Worm (Caenorhabditis elegans): ENCODE data around the gene Y55F3BR.1.

DNA sequence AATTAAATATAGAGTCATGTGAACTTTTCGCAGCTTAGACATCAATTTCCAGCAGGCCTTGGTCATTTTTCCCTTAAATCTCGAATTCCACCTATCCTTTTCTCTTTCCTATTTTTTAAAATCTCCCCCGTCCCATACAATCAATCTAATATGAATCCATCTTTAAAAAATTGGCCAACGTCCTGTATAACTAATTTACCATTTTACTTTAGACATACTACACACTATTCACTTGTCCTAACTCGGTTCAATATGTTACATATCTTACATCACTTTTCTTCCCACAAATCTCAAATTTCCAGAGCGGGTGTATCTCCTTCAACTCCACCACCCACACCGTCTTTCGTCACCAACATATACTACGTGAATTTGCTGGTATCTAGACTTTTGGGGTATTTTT lies 29.4 kb upstream of the Y55F3BR.1 start, which contains the start of gene lgc-33:
- TF ChIP-seq ama-1 (optimal IDR thresholded peaks at IDR 0.05) (no peak), tbx-11 (GFP tag; IDR thresholded peaks at IDR 0.05) (no peak), ets-7 (tag; optimal IDR thresholded peaks at IDR 0.05) (no peak), tra-4 (tag; optimal IDR thresholded peaks at IDR 0.05) (no peak), tbx-37 (GFP tag; conservative IDR thresholded peaks at IDR 0.05) (no peak), F13C5.2 (tag; optimal IDR thresholded peaks at IDR 0.05) (no peak), hmg-4 (GFP tag; optimal IDR thresholded peaks at IDR 0.05) (no peak), sea-1 (GFP tag; conservative IDR thresholded peaks at IDR 0.05) (no peak), flt-1 (GFP tag; IDR thresholded peaks at IDR 0.05) (no peak), hmbx-1 (tag; optimal IDR thresholded peaks at IDR 0.05) (no peak), hnd-1 (tag; optimal IDR thresholded peaks at IDR 0.05) (no peak), aly-1 (tag; optimal IDR thresholded peaks at IDR 0.05) (no peak)
